Fruit fly (Drosophila melanogaster): ENCODE results near the gene CG31251.

DNA sequence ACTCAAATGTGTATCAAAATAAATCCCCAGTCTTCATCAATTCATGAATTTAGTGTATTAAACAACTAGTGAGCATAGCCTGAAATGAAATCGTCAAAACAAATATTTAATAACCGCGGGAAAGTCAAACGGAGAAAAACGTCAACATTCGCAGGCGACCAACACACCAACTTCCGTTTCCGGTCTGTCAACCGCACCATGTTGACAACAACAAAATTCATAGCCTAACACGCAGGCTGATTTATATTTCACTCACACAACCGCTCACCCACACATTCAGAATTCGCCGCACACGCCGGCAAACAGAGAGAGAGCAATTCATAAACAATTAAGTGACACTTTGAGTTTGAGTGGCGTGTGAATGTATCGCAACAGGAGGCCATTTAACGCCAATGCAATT is 29.7 kb downstream of the CG31251 start:
- TF ChIP-seq cic (GFP tag; optimal IDR thresholded peaks at IDR 0.05) (no peak), CG33017 (tag; optimal IDR thresholded peaks at IDR 0.05) (no peak), CG5204 (GFP tag; optimal IDR thresholded peaks at IDR 0.05) (no peak), pad (GFP tag; optimal IDR thresholded peaks at IDR 0.05) (no peak)
